Fruit fly (Drosophila melanogaster) whole organism, prepupa: ENCODE data around the gene CG6126.

Experiments
- Blimp-1 ChIP-seq: fragments of 200-800 bp; sonication (Bioruptor generic); optimal IDR thresholded peaks from 3 replicates; lab custom pipeline; 2017; ENCODE audit warnings: missing biosample characterization, missing genetic modification characterization, mild to moderate bottlenecking, moderate library complexity, missing genetic modification reagents
- CG10631 ChIP-seq: fragments of 200-800 bp; sonication (Bioruptor generic); optimal IDR thresholded peaks from 2 replicates; lab custom pipeline; 2016; ENCODE audit warnings: missing biosample characterization, missing genetic modification characterization
- CG10669 ChIP-seq: fragments of 200-800 bp; sonication (Bioruptor generic); optimal IDR thresholded peaks from 3 replicates; lab custom pipeline; 2018; ENCODE audit warnings: missing biosample characterization, mild to moderate bottlenecking, missing genetic modification characterization, moderate library complexity
- CG11294 ChIP-seq: fragments of 200-800 bp; sonication (Bioruptor generic); IDR thresholded peaks from 2 replicates; pipeline ENCODE4 v1.3.6; 2022; ENCODE audit warnings: missing biosample characterization, missing genetic modification characterization
- CG11762 ChIP-seq: fragments of 200-800 bp; sonication (Bioruptor generic); optimal IDR thresholded peaks from 3 replicates; lab custom pipeline; 2016; ENCODE audit warnings: missing biosample characterization, missing genetic modification characterization; ENCODE audit not compliant: insufficient read depth
- CG11902 ChIP-seq: fragments of 200-800 bp; sonication (Bioruptor generic); optimal IDR thresholded peaks from 3 replicates; lab custom pipeline; 2016; ENCODE audit warnings: missing biosample characterization, missing genetic modification characterization
- CG15336 ChIP-seq: fragments of 200-800 bp; sonication (Bioruptor generic); IDR thresholded peaks from 2 replicates; pipeline ENCODE4 v1.3.6; 2022; ENCODE audit warnings: missing biosample characterization, missing genetic modification characterization
- CG1621 ChIP-seq: fragments of 200-800 bp; sonication (Bioruptor generic); optimal IDR thresholded peaks from 3 replicates; lab custom pipeline; 2018; ENCODE audit warnings: missing biosample characterization, mild to moderate bottlenecking, missing genetic modification characterization
- CG16779 ChIP-seq: fragments of 200-800 bp; sonication (Bioruptor generic); optimal IDR thresholded peaks from 3 replicates; lab custom pipeline; 2017; ENCODE audit warnings: missing biosample characterization, mild to moderate bottlenecking, missing genetic modification characterization
- CG3032 ChIP-seq: fragments of 200-800 bp; optimal IDR thresholded peaks from 2 replicates; lab custom pipeline; 2019; ENCODE audit warnings: missing biosample characterization, mild to moderate bottlenecking, missing genetic modification characterization, moderate library complexity
- CG31627 ChIP-seq: fragments of 200-800 bp; sonication (Bioruptor generic); optimal IDR thresholded peaks from 3 replicates; lab custom pipeline; 2016; ENCODE audit warnings: missing biosample characterization, missing genetic modification characterization
- CG32006 ChIP-seq: fragments of 200-800 bp; sonication (Bioruptor generic); optimal IDR thresholded peaks from 3 replicates; lab custom pipeline; 2017; ENCODE audit warnings: missing biosample characterization, mild to moderate bottlenecking, missing genetic modification characterization
- CG34406 ChIP-seq: fragments of 200-800 bp; sonication (Bioruptor generic); optimal IDR thresholded peaks from 3 replicates; lab custom pipeline; 2016; ENCODE audit warnings: missing biosample characterization, missing genetic modification characterization
- CG3919 ChIP-seq: fragments of 200-800 bp; sonication (Bioruptor generic); optimal IDR thresholded peaks from 3 replicates; lab custom pipeline; 2016; ENCODE audit warnings: missing biosample characterization, missing genetic modification characterization
- CG4318 ChIP-seq: fragments of 200-800 bp; sonication (Bioruptor generic); optimal IDR thresholded peaks from 3 replicates; lab custom pipeline; 2017; ENCODE audit warnings: missing biosample characterization, mild to moderate bottlenecking, missing genetic modification characterization
- CG6163 ChIP-seq: fragments of 200-800 bp; sonication (Bioruptor generic); IDR thresholded peaks from 3 replicates; pipeline ENCODE4 v1.3.6; 2022; ENCODE audit warnings: missing biosample characterization, missing genetic modification characterization
- CG6276 ChIP-seq: fragments of 200-800 bp; sonication (Bioruptor generic); optimal IDR thresholded peaks from 2 replicates; lab custom pipeline; 2017; ENCODE audit warnings: missing biosample characterization, mild to moderate bottlenecking, missing genetic modification characterization
- CG6854 ChIP-seq: fragments of 200-800 bp; sonication (Bioruptor generic); optimal IDR thresholded peaks from 2 replicates; lab custom pipeline; 2017; ENCODE audit warnings: missing biosample characterization, mild to moderate bottlenecking, missing genetic modification characterization
- CG8119 ChIP-seq: fragments of 200-800 bp; sonication (Bioruptor generic); IDR thresholded peaks from 3 replicates; pipeline ENCODE4 v1.3.6; 2022; ENCODE audit warnings: missing biosample characterization, missing genetic modification characterization
- CG8319 ChIP-seq: fragments of 200-800 bp; sonication (Bioruptor generic); optimal IDR thresholded peaks from 3 replicates; lab custom pipeline; 2016; ENCODE audit warnings: missing biosample characterization, missing genetic modification characterization
- CG8632 ChIP-seq: fragments of 200-800 bp; sonication (Bioruptor generic); optimal IDR thresholded peaks from 3 replicates; lab custom pipeline; 2016; ENCODE audit warnings: missing biosample characterization, missing genetic modification characterization
- CG9139 ChIP-seq: fragments of 200-800 bp; sonication (Bioruptor generic); optimal IDR thresholded peaks from 3 replicates; lab custom pipeline; 2017; ENCODE audit warnings: missing biosample characterization, mild to moderate bottlenecking, missing genetic modification characterization
- Eip75B ChIP-seq: fragments of 200-800 bp; sonication (Bioruptor generic); optimal IDR thresholded peaks from 3 replicates; lab custom pipeline; 2016; ENCODE audit warnings: missing biosample characterization, missing genetic modification characterization
- Eip78C ChIP-seq: fragments of 200-800 bp; sonication (Bioruptor generic); peaks from one replicate; lab custom pipeline; 2016; ENCODE audit warnings: missing biosample characterization, missing genetic modification characterization
- Eip93F ChIP-seq: fragments of 200-800 bp; sonication (Bioruptor generic); optimal IDR thresholded peaks from 2 replicates; lab custom pipeline; 2016; ENCODE audit warnings: missing biosample characterization, mild to moderate bottlenecking, missing genetic modification characterization
- Ets21C ChIP-seq: fragments of 200-800 bp; sonication (Bioruptor generic); optimal IDR thresholded peaks from 3 replicates; lab custom pipeline; 2016; ENCODE audit warnings: missing biosample characterization, missing genetic modification characterization
- Gug ChIP-seq: fragments of 200-800 bp; sonication (Bioruptor generic); IDR thresholded peaks from 2 replicates; pipeline ENCODE4 v1.3.6; 2022; ENCODE audit warnings: missing biosample characterization, missing genetic modification characterization
- Hr38 ChIP-seq: sonication (Bioruptor generic); optimal IDR thresholded peaks from 2 replicates; lab custom pipeline; 2016; ENCODE audit warnings: missing biosample characterization, missing genetic modification characterization
- Hr4 ChIP-seq: fragments of 200-800 bp; sonication (Bioruptor generic); optimal IDR thresholded peaks from 3 replicates; lab custom pipeline; 2016; ENCODE audit warnings: missing biosample characterization, missing genetic modification characterization
- Met ChIP-seq: fragments of 200-800 bp; sonication (Bioruptor generic); optimal IDR thresholded peaks from 3 replicates; lab custom pipeline; 2016; ENCODE audit warnings: missing biosample characterization, missing genetic modification characterization
- OdsH ChIP-seq: fragments of 200-800 bp; sonication (Bioruptor generic); optimal IDR thresholded peaks from 3 replicates; lab custom pipeline; 2016; ENCODE audit warnings: missing biosample characterization, missing genetic modification characterization
- Smox ChIP-seq: fragments of 200-800 bp; sonication (Bioruptor generic); optimal IDR thresholded peaks from 3 replicates; lab custom pipeline; 2016; ENCODE audit warnings: missing biosample characterization, missing genetic modification characterization
- Sox102F ChIP-seq: fragments of 200-800 bp; sonication (Bioruptor generic); optimal IDR thresholded peaks from 2 replicates; lab custom pipeline; 2016; ENCODE audit warnings: missing biosample characterization, mild to moderate bottlenecking, missing genetic modification characterization
- Sox14 ChIP-seq: fragments of 200-800 bp; sonication (Bioruptor generic); optimal IDR thresholded peaks from 3 replicates; lab custom pipeline; 2016; ENCODE audit warnings: missing biosample characterization, missing genetic modification characterization
- achi ChIP-seq: fragments of 200-800 bp; sonication (Bioruptor generic); optimal IDR thresholded peaks from 3 replicates; lab custom pipeline; 2016; ENCODE audit warnings: missing biosample characterization, missing genetic modification characterization
- acj6 ChIP-seq: fragments of 200-800 bp; sonication (Bioruptor generic); optimal IDR thresholded peaks from 3 replicates; lab custom pipeline; 2016; ENCODE audit warnings: missing biosample characterization, missing genetic modification characterization
- cyc ChIP-seq: fragments of 200-800 bp; sonication (Bioruptor generic); optimal IDR thresholded peaks from 3 replicates; lab custom pipeline; 2016; ENCODE audit warnings: missing biosample characterization, missing genetic modification characterization
- eg ChIP-seq: fragments of 200-800 bp; sonication (Bioruptor generic); IDR thresholded peaks from 3 replicates; pipeline ENCODE4 v1.3.6; 2022; ENCODE audit warnings: missing biosample characterization, missing genetic modification characterization
- esn ChIP-seq: fragments of 200-800 bp; sonication (Bioruptor generic); optimal IDR thresholded peaks from 2 replicates; lab custom pipeline; 2016; ENCODE audit warnings: missing biosample characterization, mild to moderate bottlenecking, missing genetic modification characterization, moderate library complexity
- fd59A ChIP-seq: fragments of 200-800 bp; sonication (Bioruptor generic); optimal IDR thresholded peaks from 2 replicates; lab custom pipeline; 2017; ENCODE audit warnings: missing biosample characterization, mild to moderate bottlenecking, missing genetic modification characterization, missing genetic modification reagents
- fd85E ChIP-seq: fragments of 200-800 bp; sonication (Bioruptor generic); optimal IDR thresholded peaks from 3 replicates; lab custom pipeline; 2016; ENCODE audit warnings: missing biosample characterization, missing genetic modification characterization
- fkh ChIP-seq: fragments of 200-800 bp; sonication (Bioruptor generic); optimal IDR thresholded peaks from 3 replicates; lab custom pipeline; 2017; ENCODE audit warnings: missing biosample characterization, mild to moderate bottlenecking, missing genetic modification characterization, moderate library complexity
- lz ChIP-seq: fragments of 200-800 bp; sonication (Bioruptor generic); optimal IDR thresholded peaks from 3 replicates; lab custom pipeline; 2016; ENCODE audit warnings: missing biosample characterization, missing genetic modification characterization
- pdm3 ChIP-seq: fragments of 200-800 bp; sonication (Bioruptor generic); optimal IDR thresholded peaks from 3 replicates; lab custom pipeline; 2016; ENCODE audit warnings: missing biosample characterization, missing genetic modification characterization
- salr ChIP-seq, 2 experiments: fragments of 200-800 bp; sonication (Bioruptor generic); optimal IDR thresholded peaks; 3 replicates each; lab custom pipeline; 2016 to 2018; ENCODE audit warnings: missing biosample characterization in 2 of 2, missing genetic modification characterization in 2 of 2, mild to moderate bottlenecking in 1 of 2
- spab ChIP-seq: fragments of 200-800 bp; sonication (Bioruptor generic); optimal IDR thresholded peaks from 2 replicates; lab custom pipeline; 2017; ENCODE audit warnings: missing biosample characterization, mild to moderate bottlenecking, missing genetic modification characterization, missing genetic modification reagents
- topi ChIP-seq: fragments of 200-800 bp; sonication (Bioruptor generic); optimal IDR thresholded peaks from 3 replicates; lab custom pipeline; 2016; ENCODE audit warnings: missing biosample characterization, missing genetic modification characterization
- vri ChIP-seq: fragments of 200-800 bp; sonication (Bioruptor generic); optimal IDR thresholded peaks from 3 replicates; lab custom pipeline; 2016; ENCODE audit warnings: missing biosample characterization, mild to moderate bottlenecking, missing genetic modification characterization

CG6126 gene

dm6 chr3R:16208106-16208780 is 5.4 kb upstream of the CG6126 start (continued):
- no peak for TF ChIP-seq fkh (GFP tag; lab: Kevin White, UChicago)
- peak; percentile 75 for TF ChIP-seq CG8632 (GFP tag; lab: Kevin White, UChicago)
- TF ChIP-seq CG10631 (GFP tag; lab: Kevin White, UChicago), result peak; percentile 26
- no peak for TF ChIP-seq cyc (GFP tag; lab: Kevin White, UChicago)
- no peak for TF ChIP-seq CG4318
- peak; percentile 77 for TF ChIP-seq achi
- peak; percentile 74 for TF ChIP-seq CG3919 (GFP tag; lab: Kevin White, UChicago)
- peak; percentile 76 for TF ChIP-seq CG34406
- peak; percentile 43 for TF ChIP-seq Met (GFP tag; lab: Kevin White, UChicago)
- peak; percentile 58 for TF ChIP-seq CG8319
- TF ChIP-seq CG6854 (GFP tag; lab: Kevin White, UChicago), result peak; percentile 97
- TF ChIP-seq lz (GFP tag; lab: Kevin White, UChicago), result peak; percentile 18
- TF ChIP-seq CG9139 (GFP tag; lab: Kevin White, UChicago), result peak; percentile 97
- TF ChIP-seq Hr4, result no peak
- TF ChIP-seq CG8119, result peak; percentile 88
- no peak for TF ChIP-seq CG11902
- TF ChIP-seq Eip93F, result peak; percentile 82
- TF ChIP-seq Eip78C (GFP tag; lab: Kevin White, UChicago), result peak; percentile 57
- no peak for TF ChIP-seq Ets21C (GFP tag; lab: Kevin White, UChicago)
- TF ChIP-seq spab (GFP tag; lab: Kevin White, UChicago), result peak; percentile 89
- peak; percentile 63 for TF ChIP-seq CG32006 (GFP tag; lab: Kevin White, UChicago)
- TF ChIP-seq CG3032, result peak; percentile 77
- peak; percentile 78 for TF ChIP-seq vri (GFP tag; lab: Kevin White, UChicago)

- TF ChIP-seq topi (GFP tag; lab: Kevin White, UChicago) (no peak), CG6163 (peak; percentile 52; the same call in 2 of the 3 replicates), CG31627 (GFP tag; lab: Kevin White, UChicago) (no peak), CG6854 (GFP tag; lab: Kevin White, UChicago) (peak; percentile 44), esn (GFP tag; lab: Kevin White, UChicago) (no peak), Sox14 (GFP tag; lab: Kevin White, UChicago) (peak; percentile 38), CG6276 (GFP tag; lab: Kevin White, UChicago) (no peak), Eip78C (GFP tag; lab: Kevin White, UChicago) (peak; percentile 18), Ets21C (GFP tag; lab: Kevin White, UChicago) (no peak), salr (GFP tag; optimal IDR thresholded peaks at IDR 0.05; lab: Kevin White, UChicago) (no peak), lz (GFP tag; lab: Kevin White, UChicago) (no peak), acj6 (GFP tag; lab: Kevin White, UChicago) (no peak), fkh (GFP tag; lab: Kevin White, UChicago) (peak; percentile 59), Blimp-1 (GFP tag; lab: Kevin White, UChicago) (no peak), CG8319 (no peak), CG11902 (no peak), CG16779 (no peak), OdsH (no peak), CG15336 (peak; percentile 39; the same call in 1 of the 2 replicates), Eip93F (peak; percentile 88), eg (GFP tag; lab: Robert Waterston, UW) (peak; percentile 63; the same call in 2 of the 3 replicates), CG9139 (GFP tag; lab: Kevin White, UChicago) (peak; percentile 45), vri (GFP tag; lab: Kevin White, UChicago) (peak; percentile 59), Met (GFP tag; lab: Kevin White, UChicago) (peak; percentile 44), Hr38 (no peak), fd59A (no peak), Eip75B (peak; percentile 8), CG11762 (GFP tag; lab: Kevin White, UChicago) (no peak), Smox (GFP tag; lab: Kevin White, UChicago) (no peak), Sox102F (no peak), CG11294 (GFP tag; lab: Robert Waterston, UW) (no peak), pdm3 (GFP tag; lab: Kevin White, UChicago) (no peak), fd85E (GFP tag; lab: Kevin White, UChicago) (peak; percentile 30), CG4318 (no peak), CG10669 (no peak), CG3032 (no peak), Gug (GFP tag; lab: Robert Waterston, UW) (peak; percentile 12; the same call in 1 of the 2 replicates), CG1621 (tag; lab: Kevin White, UChicago) (peak; percentile 61)
Observed at dm6 chr3R:16207074-16207609, 4.3 kb upstream of the CG6126 start.
